Fruit fly (Drosophila melanogaster) whole organism, embryonic: ENCODE results near the gene pall.

Experiments used
- Bgb ChIP-seq: fragments of 200-800 bp; sonication (Bioruptor generic); IDR thresholded peaks from 2 replicates; pipeline ENCODE4 v1.3.6; 2022; ENCODE audit warnings: missing biosample characterization, missing genetic modification characterization; ENCODE audit not compliant: partially characterized antibody
- Blimp-1 ChIP-seq: fragments of 200-800 bp; sonication (Bioruptor generic); optimal IDR thresholded peaks from 3 replicates; lab custom pipeline; 2018; ENCODE audit warnings: missing biosample characterization, missing genetic modification characterization, mild to moderate bottlenecking, moderate library complexity, missing genetic modification reagents
- CG10431 ChIP-seq: fragments of 200-800 bp; sonication (Bioruptor generic); optimal IDR thresholded peaks from 3 replicates; lab custom pipeline; 2018; ENCODE audit warnings: missing biosample characterization, mild to moderate bottlenecking, missing genetic modification characterization
- CG10543 ChIP-seq: fragments of 200-800 bp; sonication (Bioruptor generic); optimal IDR thresholded peaks from 3 replicates; lab custom pipeline; 2017; ENCODE audit warnings: missing biosample characterization, mild to moderate bottlenecking, missing genetic modification characterization, moderate library complexity
- CG10959 ChIP-seq: fragments of 200-800 bp; sonication (Bioruptor generic); IDR thresholded peaks from 2 replicates; pipeline ENCODE4 v1.3.6; 2022; ENCODE audit warnings: missing biosample characterization, missing genetic modification characterization
- CG10979 ChIP-seq: fragments of 200-800 bp; sonication (Bioruptor generic); optimal IDR thresholded peaks from 2 replicates; lab custom pipeline; 2018; ENCODE audit warnings: missing biosample characterization, mild to moderate bottlenecking, missing genetic modification characterization, moderate library complexity
- CG11504 ChIP-seq: fragments of 200-800 bp; sonication (Bioruptor generic); optimal IDR thresholded peaks from 3 replicates; lab custom pipeline; 2019; ENCODE audit warnings: missing biosample characterization, mild to moderate bottlenecking, missing genetic modification characterization, moderate library complexity
- CG12769 ChIP-seq: fragments of 200-800 bp; sonication (Bioruptor generic); optimal IDR thresholded peaks from 2 replicates; lab custom pipeline; 2019; ENCODE audit warnings: missing biosample characterization, mild to moderate bottlenecking, missing genetic modification characterization, moderate library complexity
- CG13296 ChIP-seq: fragments of 200-800 bp; sonication (Bioruptor generic); optimal IDR thresholded peaks from 3 replicates; lab custom pipeline; 2018; ENCODE audit warnings: missing biosample characterization, mild to moderate bottlenecking, missing genetic modification characterization
- CG13894 ChIP-seq: fragments of 200-800 bp; sonication (Bioruptor generic); optimal IDR thresholded peaks from 3 replicates; lab custom pipeline; 2018; ENCODE audit warnings: missing biosample characterization, mild to moderate bottlenecking, missing genetic modification characterization, moderate library complexity
- CG14441 ChIP-seq: fragments of 200-800 bp; sonication (Bioruptor generic); IDR thresholded peaks from 2 replicates; pipeline ENCODE4 v1.3.6; 2022; ENCODE audit warnings: missing biosample characterization, missing genetic modification characterization
- CG15696 ChIP-seq: fragments of 200-800 bp; sonication (Bioruptor generic); optimal IDR thresholded peaks from 2 replicates; lab custom pipeline; 2019; ENCODE audit warnings: missing biosample characterization, mild to moderate bottlenecking, missing genetic modification characterization, moderate library complexity
- CG1603 ChIP-seq: fragments of 200-800 bp; sonication (Bioruptor generic); optimal IDR thresholded peaks from 2 replicates; lab custom pipeline; 2019; ENCODE audit warnings: missing biosample characterization, mild to moderate bottlenecking, missing genetic modification characterization, moderate library complexity
- CG17328 ChIP-seq: fragments of 200-800 bp; sonication (Bioruptor generic); IDR thresholded peaks from 2 replicates; pipeline ENCODE4 v1.3.6; 2022; ENCODE audit warnings: missing biosample characterization, missing genetic modification characterization
- CG17912 ChIP-seq: fragments of 200-800 bp; sonication (Bioruptor generic); optimal IDR thresholded peaks from 2 replicates; lab custom pipeline; 2018; ENCODE audit warnings: missing biosample characterization, mild to moderate bottlenecking, missing genetic modification characterization
- CG18262 ChIP-seq: fragments of 200-800 bp; optimal IDR thresholded peaks from 3 replicates; lab custom pipeline; 2019; ENCODE audit warnings: missing biosample characterization, mild to moderate bottlenecking, missing genetic modification characterization, moderate library complexity
- CG2120 ChIP-seq: fragments of 200-800 bp; sonication (Bioruptor generic); optimal IDR thresholded peaks from 3 replicates; lab custom pipeline; 2016; ENCODE audit warnings: missing biosample characterization, missing genetic modification characterization
- CG30403 ChIP-seq: fragments of 200-800 bp; sonication (Bioruptor generic); optimal IDR thresholded peaks from 3 replicates; lab custom pipeline; 2016; ENCODE audit warnings: missing biosample characterization, missing genetic modification characterization
- CG3281 ChIP-seq: fragments of 200-800 bp; sonication (Bioruptor generic); optimal IDR thresholded peaks from 3 replicates; lab custom pipeline; 2017; ENCODE audit warnings: missing biosample characterization, mild to moderate bottlenecking, missing genetic modification characterization
- CG34376 ChIP-seq: fragments of 200-800 bp; sonication (Bioruptor generic); optimal IDR thresholded peaks from 2 replicates; lab custom pipeline; 2018; ENCODE audit warnings: missing biosample characterization, mild to moderate bottlenecking, missing genetic modification characterization
- CG5180 ChIP-seq: fragments of 200-800 bp; sonication (Bioruptor generic); optimal IDR thresholded peaks from 3 replicates; lab custom pipeline; 2017; ENCODE audit warnings: missing biosample characterization, missing genetic modification characterization, mild to moderate bottlenecking, moderate library complexity, missing genetic modification reagents
- CG7556 ChIP-seq: fragments of 200-800 bp; sonication (Bioruptor generic); optimal IDR thresholded peaks from 2 replicates; lab custom pipeline; 2017; ENCODE audit warnings: missing biosample characterization, mild to moderate bottlenecking, missing genetic modification characterization
- Chrac-16 ChIP-seq: fragments of 200-800 bp; sonication (Bioruptor generic); optimal IDR thresholded peaks from 3 replicates; lab custom pipeline; 2016; ENCODE audit warnings: missing biosample characterization, missing genetic modification characterization
- Ets97D ChIP-seq: fragments of 200-800 bp; sonication (Bioruptor generic); optimal IDR thresholded peaks from 3 replicates; lab custom pipeline; 2016; ENCODE audit warnings: missing biosample characterization, missing genetic modification characterization
- Fer1 ChIP-seq: fragments of 200-800 bp; sonication (Bioruptor generic); optimal IDR thresholded peaks from 2 replicates; lab custom pipeline; 2017; ENCODE audit warnings: missing biosample characterization, mild to moderate bottlenecking, missing genetic modification characterization
- Gsc ChIP-seq: fragments of 200-800 bp; sonication (Bioruptor generic); IDR thresholded peaks from 2 replicates; pipeline ENCODE4 v1.3.6; 2022; ENCODE audit warnings: missing biosample characterization, missing genetic modification characterization
- MESR4 ChIP-seq: fragments of 200-800 bp; sonication (Bioruptor generic); optimal IDR thresholded peaks from 2 replicates; lab custom pipeline; 2018; ENCODE audit warnings: missing biosample characterization, mild to moderate bottlenecking, missing genetic modification characterization, moderate library complexity
- Max ChIP-seq: fragments of 200-800 bp; sonication (Bioruptor generic); optimal IDR thresholded peaks from 2 replicates; lab custom pipeline; 2016; ENCODE audit warnings: missing biosample characterization, mild to moderate bottlenecking, missing genetic modification characterization
- Sox102F ChIP-seq: fragments of 200-800 bp; sonication (Bioruptor generic); optimal IDR thresholded peaks from 2 replicates; lab custom pipeline; 2018; ENCODE audit warnings: missing biosample characterization, mild to moderate bottlenecking, missing genetic modification characterization, moderate library complexity
- Stat92E ChIP-seq, 3 experiments: fragments of >200 bp in 2 of 3; fragments of 200-800 bp in 1 of 3; sonication (Bioruptor generic) in 1 of 3; optimal IDR thresholded peaks; 2 replicates each; lab custom pipeline; 2017 to 2019; ENCODE audit warnings: missing biosample characterization in 3 of 3, missing genetic modification characterization in 3 of 3, mild to moderate bottlenecking in 1 of 3, moderate library complexity in 1 of 3
- Xrp1 ChIP-seq: fragments of 200-800 bp; sonication (Bioruptor generic); IDR thresholded peaks from 2 replicates; pipeline ENCODE4 v1.3.6; 2022; ENCODE audit warnings: missing biosample characterization, missing genetic modification characterization
- bcd ChIP-seq: fragments of 200-800 bp; sonication (Bioruptor generic); optimal IDR thresholded peaks from 2 replicates; lab custom pipeline; 2017; ENCODE audit warnings: missing biosample characterization, mild to moderate bottlenecking, missing genetic modification characterization
- cwo ChIP-seq: fragments of 200-800 bp; sonication (Bioruptor generic); optimal IDR thresholded peaks from 3 replicates; lab custom pipeline; 2017; ENCODE audit warnings: missing biosample characterization, missing genetic modification characterization, mild to moderate bottlenecking, moderate library complexity, missing genetic modification reagents
- gcm ChIP-seq: fragments of 200-800 bp; sonication (Bioruptor generic); optimal IDR thresholded peaks from 2 replicates; lab custom pipeline; 2019; ENCODE audit warnings: missing biosample characterization, mild to moderate bottlenecking, missing genetic modification characterization, moderate library complexity
- kay ChIP-seq: fragments of 200-800 bp; sonication (Bioruptor generic); optimal IDR thresholded peaks from 2 replicates; lab custom pipeline; 2016; ENCODE audit warnings: missing biosample characterization, missing genetic modification characterization
- kni ChIP-seq: fragments of 200-800 bp; sonication (Bioruptor generic); optimal IDR thresholded peaks from 3 replicates; lab custom pipeline; 2017; ENCODE audit warnings: mild to moderate bottlenecking, missing biosample characterization, missing genetic modification reagents, missing genetic modification characterization
- maf-S ChIP-seq: fragments of 200-800 bp; sonication (Bioruptor generic); optimal IDR thresholded peaks from 2 replicates; lab custom pipeline; 2016; ENCODE audit warnings: missing biosample characterization, missing genetic modification characterization
- mirr ChIP-seq: fragments of 200-800 bp; sonication (Bioruptor generic); optimal IDR thresholded peaks from 3 replicates; lab custom pipeline; 2018; ENCODE audit warnings: missing biosample characterization, mild to moderate bottlenecking, missing genetic modification characterization
- nau ChIP-seq: fragments of 200-800 bp; sonication (Bioruptor generic); optimal IDR thresholded peaks from 3 replicates; lab custom pipeline; 2017; ENCODE audit warnings: missing biosample characterization, mild to moderate bottlenecking, missing genetic modification characterization, missing genetic modification reagents
- nerfin-2 ChIP-seq: fragments of 200-800 bp; sonication (Bioruptor generic); IDR thresholded peaks from 2 replicates; pipeline ENCODE4 v1.3.6; 2022; ENCODE audit warnings: missing biosample characterization, missing genetic modification characterization; ENCODE audit not compliant: partially characterized antibody
- otp ChIP-seq: fragments of 200-800 bp; sonication (Bioruptor generic); IDR thresholded peaks from 3 replicates; pipeline ENCODE4, ENCODE4 v1.3.6; 2022; ENCODE audit warnings: missing biosample characterization, missing genetic modification characterization
- pan ChIP-seq, 4 experiments: fragments of >200 bp in 3 of 4; fragments of 200-800 bp in 1 of 4; sonication (Bioruptor generic) in 1 of 4; optimal IDR thresholded peaks in 3 of 4; IDR thresholded peaks in 1 of 4; 2 replicates each; pipeline versions ENCODE4 v1.3.6 to Lab custom; 2017 to 2022; ENCODE audit warnings: missing biosample characterization in 2 of 4, missing genetic modification characterization in 2 of 4, mixed read lengths in 1 of 4
- peb ChIP-seq: fragments of 200-800 bp; sonication (Bioruptor generic); IDR thresholded peaks from 2 replicates; pipeline ENCODE4 v1.3.6; 2022; ENCODE audit warnings: missing biosample characterization, missing genetic modification characterization
- ranshi ChIP-seq: fragments of 200-800 bp; sonication (Bioruptor generic); IDR thresholded peaks from 2 replicates; pipeline ENCODE4 v1.3.6; 2022; ENCODE audit warnings: missing biosample characterization, missing genetic modification characterization
- sens ChIP-seq: fragments of 200-800 bp; sonication (Bioruptor generic); peaks from one replicate; lab custom pipeline; 2016; ENCODE audit warnings: missing biosample characterization, missing genetic modification characterization
- tap ChIP-seq: fragments of 200-800 bp; optimal IDR thresholded peaks from 3 replicates; lab custom pipeline; 2019; ENCODE audit warnings: missing biosample characterization, mild to moderate bottlenecking, missing genetic modification characterization, moderate library complexity
- twi ChIP-seq: fragments of 200-800 bp; optimal IDR thresholded peaks from 2 replicates; lab custom pipeline; 2019; ENCODE audit warnings: missing biosample characterization, mild to moderate bottlenecking, missing genetic modification characterization, moderate library complexity

pall gene

DNA sequence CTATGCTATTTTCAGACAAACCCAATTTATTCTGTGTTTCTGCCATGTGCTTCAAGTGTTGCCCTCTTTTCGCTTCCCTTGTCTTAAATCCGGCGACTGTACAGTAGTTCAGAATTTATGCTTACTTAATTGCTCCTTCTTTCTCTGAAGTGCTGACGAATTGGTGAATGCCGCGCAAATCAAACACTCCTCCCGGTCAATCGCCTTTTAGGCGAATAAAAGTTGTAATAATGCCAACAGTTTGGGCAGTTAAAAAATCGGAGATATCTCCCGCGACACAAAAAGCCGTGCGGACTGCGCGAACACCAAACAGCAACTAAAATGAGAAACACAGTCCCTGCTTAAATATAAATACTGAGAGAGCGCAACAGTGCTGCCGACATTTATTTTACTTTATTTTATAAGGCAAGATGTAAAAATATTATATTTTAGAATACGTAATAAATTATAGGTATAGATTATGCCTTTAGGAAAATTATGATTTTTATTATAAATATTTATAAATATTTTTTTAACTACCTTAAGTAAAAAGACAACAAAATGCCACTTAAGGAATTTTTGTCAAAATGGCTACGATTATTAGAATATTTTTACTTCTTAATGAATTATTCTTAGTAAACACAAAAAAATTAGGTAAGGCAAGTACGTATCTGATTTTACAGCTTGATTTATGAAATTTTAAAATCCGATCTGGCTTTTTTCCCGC lies 17.6 kb upstream of the pall start, which contains the start of gene path (continued):
- TF ChIP-seq Stat92E (GFP tag; optimal IDR thresholded peaks at IDR 0.05; lab: Kevin White, UChicago) (peak in 1 of 3 experiments; percentile 30), CG17912 (peak; percentile 49), nau (GFP tag; lab: Kevin White, UChicago) (peak; percentile 19), CG10979 (peak; percentile 66), CG12769 (tag; lab: Kevin White, UChicago) (peak; percentile 53), kni (peak; percentile 29), ranshi (GFP tag; lab: Robert Waterston, UW) (peak; percentile 19; the same call in 1 of the 2 replicates), CG2120 (peak; percentile 14), CG13296 (GFP tag; lab: Kevin White, UChicago) (peak; percentile 67), Gsc (GFP tag; lab: Robert Waterston, UW) (no peak), CG10959 (GFP tag; lab: Robert Waterston, UW) (no peak), Chrac-16 (no peak), CG17328 (GFP tag; lab: Robert Waterston, UW) (peak; percentile 17; the same call in 1 of the 2 replicates), Sox102F (GFP tag; lab: Kevin White, UChicago) (peak; percentile 15), pan (optimal IDR thresholded peaks at IDR 0.05; lab: Kevin White, UChicago) (no peak), pan (GFP tag; optimal IDR thresholded peaks at IDR 0.05 in 1 of 2, IDR thresholded peaks at IDR 0.05 in 1 of 2) (peak in 1 of 2 experiments; percentile 10), Xrp1 (GFP tag; lab: Robert Waterston, UW) (peak; percentile 48; the same call in 1 of the 2 replicates), tap (tag; lab: Kevin White, UChicago) (peak; percentile 25), gcm (peak; percentile 14), CG1603 (tag; lab: Kevin White, UChicago) (peak; percentile 20), cwo (peak; percentile 50), CG30403 (peak; percentile 35), CG10543 (GFP tag; lab: Kevin White, UChicago) (peak; percentile 21), Ets97D (GFP tag; lab: Kevin White, UChicago) (no peak), Blimp-1 (peak; percentile 66), CG11504 (peak; percentile 71), CG5180 (GFP tag; lab: Kevin White, UChicago) (peak; percentile 19), CG18262 (tag; lab: Kevin White, UChicago) (peak; percentile 83), kay (GFP tag; lab: Kevin White, UChicago) (no peak), nerfin-2 (GFP tag; lab: Robert Waterston, UW) (0 out of 2 replicates have a peak, but pooled peaks have one; percentile 26), MESR4 (GFP tag; lab: Kevin White, UChicago) (peak; percentile 18), bcd (GFP tag; lab: Kevin White, UChicago) (peak; percentile 4), Max (peak; percentile 43), CG7556 (GFP tag; lab: Kevin White, UChicago) (peak; percentile 54), peb (GFP tag; lab: Robert Waterston, UW) (no peak), CG13894 (peak; percentile 51), Fer1 (GFP tag; lab: Kevin White, UChicago) (peak; percentile 57), CG15696 (peak; percentile 31), otp (GFP tag; lab: Robert Waterston, UW) (peak; percentile 50; the same call in 1 of the 3 replicates), sens (GFP tag; lab: Kevin White, UChicago) (peak; percentile 54), maf-S (GFP tag; lab: Kevin White, UChicago) (no peak), CG10431 (peak; percentile 2), CG3281 (GFP tag; lab: Kevin White, UChicago) (peak; percentile 55), mirr (GFP tag; lab: Kevin White, UChicago) (peak; percentile 50), CG34376 (GFP tag; lab: Kevin White, UChicago) (peak; percentile 53), Bgb (GFP tag; lab: Robert Waterston, UW) (peak; percentile 51; the same call in 1 of the 2 replicates), CG14441 (GFP tag; lab: Robert Waterston, UW) (peak; percentile 25; the same call in 1 of the 2 replicates), twi (peak; percentile 49)
